Fruit fly (Drosophila melanogaster) whole organism, wandering third instar larva: Measurements from ENCODE around the gene Pgk.
A peak's percentile ranks its signal among the peaks of the same experiment; 100 is the strongest.

ENCODE experiments used
- Abd-B ChIP-seq: fragments of >200 bp; optimal IDR thresholded peaks from 2 replicates; lab custom pipeline; 2017; ENCODE audit warnings: missing biosample characterization, missing genetic modification characterization
- CG32264 ChIP-seq: fragments of 200-800 bp; sonication (Bioruptor generic); optimal IDR thresholded peaks from 2 replicates; lab custom pipeline; 2016; ENCODE audit warnings: missing biosample characterization, missing genetic modification characterization
- CG9705 ChIP-seq: fragments of 200-800 bp; sonication (Bioruptor generic); optimal IDR thresholded peaks from 2 replicates; lab custom pipeline; 2018; ENCODE audit warnings: missing biosample characterization, mild to moderate bottlenecking, missing genetic modification characterization
- CrebA ChIP-seq: fragments of 200-800 bp; sonication (Bioruptor generic); optimal IDR thresholded peaks from 2 replicates; lab custom pipeline; 2016; ENCODE audit warnings: missing biosample characterization, mild to moderate bottlenecking, missing genetic modification characterization, borderline replicate concordance
- Dfd ChIP-seq: fragments of >200 bp; optimal IDR thresholded peaks from 2 replicates; lab custom pipeline; 2017; ENCODE audit warnings: missing biosample characterization, missing genetic modification characterization
- Dif ChIP-seq: fragments of 200-275, 200-300 bp; sonication (Bioruptor generic); optimal IDR thresholded peaks from 2 replicates; lab custom pipeline; 2018; ENCODE audit warnings: missing biosample characterization, missing genetic modification characterization; ENCODE audit not compliant: partially characterized antibody
- GATAd ChIP-seq: sonication (Bioruptor generic); optimal IDR thresholded peaks from 2 replicates; lab custom pipeline; 2016; ENCODE audit warnings: missing biosample characterization, missing genetic modification characterization
- HLH106 ChIP-seq: fragments of 200-800 bp; optimal IDR thresholded peaks from 3 replicates; lab custom pipeline; 2019; ENCODE audit warnings: missing biosample characterization, mild to moderate bottlenecking, missing genetic modification characterization, moderate library complexity
- Hnf4 ChIP-seq: fragments of 200-800 bp; sonication (Bioruptor generic); optimal IDR thresholded peaks from 2 replicates; lab custom pipeline; 2016; ENCODE audit warnings: missing biosample characterization, mild to moderate bottlenecking, missing genetic modification characterization
- Hr78 ChIP-seq: fragments of >200 bp; optimal IDR thresholded peaks from 2 replicates; lab custom pipeline; 2017; ENCODE audit warnings: missing biosample characterization, missing genetic modification characterization
- Hr83 ChIP-seq: fragments of 200-300 bp; sonication (Bioruptor generic); optimal IDR thresholded peaks from 2 replicates; lab custom pipeline; 2016; ENCODE audit warnings: missing biosample characterization, mild to moderate bottlenecking, missing genetic modification characterization, moderate library complexity; ENCODE audit not compliant: poor library complexity, severe bottlenecking
- Jra ChIP-seq: sonication (Bioruptor generic); optimal IDR thresholded peaks from 2 replicates; lab custom pipeline; 2016; ENCODE audit warnings: missing biosample characterization, missing genetic modification characterization
- Mio ChIP-seq: sonication (Bioruptor generic); optimal IDR thresholded peaks from 2 replicates; lab custom pipeline; 2016; ENCODE audit warnings: missing biosample characterization, missing genetic modification characterization
- Myc ChIP-seq: fragments of >200 bp; optimal IDR thresholded peaks from 2 replicates; lab custom pipeline; 2017
- N ChIP-seq: fragments of >200 bp; optimal IDR thresholded peaks from 2 replicates; lab custom pipeline; 2018; ENCODE audit warnings: missing biosample characterization, missing external identifiers, missing genetic modification characterization
- OdsH ChIP-seq: fragments of 200-800 bp; sonication (Bioruptor generic); optimal IDR thresholded peaks from 2 replicates; lab custom pipeline; 2016; ENCODE audit warnings: missing biosample characterization, mild to moderate bottlenecking, missing genetic modification characterization
- Rel ChIP-seq, 2 experiments: fragments of 200-800 bp; sonication (Bioruptor generic) in 1 of 2; optimal IDR thresholded peaks; 2 replicates in 1 of 2; 3 replicates in 1 of 2; lab custom pipeline; 2016 to 2019; ENCODE audit warnings: mild to moderate bottlenecking in 2 of 2, missing biosample characterization in 2 of 2, missing genetic modification characterization in 2 of 2, moderate library complexity in 1 of 2
- Sp1 ChIP-seq: fragments of 200-800 bp; sonication (Bioruptor generic); optimal IDR thresholded peaks from 3 replicates; lab custom pipeline; 2019; ENCODE audit warnings: missing biosample characterization, mild to moderate bottlenecking, missing genetic modification characterization, moderate library complexity
- Vsx2 ChIP-seq: fragments of 200-300, 225-300 bp; sonication (Bioruptor generic); optimal IDR thresholded peaks from 2 replicates; lab custom pipeline; 2018; ENCODE audit warnings: missing biosample characterization, missing genetic modification characterization; ENCODE audit not compliant: partially characterized antibody
- br ChIP-seq: fragments of 200-800 bp; sonication (Bioruptor generic); optimal IDR thresholded peaks from 2 replicates; lab custom pipeline; 2016; ENCODE audit warnings: missing biosample characterization, missing genetic modification characterization
- brk ChIP-seq: fragments of 200-800 bp; sonication (Bioruptor generic); optimal IDR thresholded peaks from 2 replicates; lab custom pipeline; 2016; ENCODE audit warnings: missing biosample characterization, mild to moderate bottlenecking, missing genetic modification characterization
- dl ChIP-seq, 2 experiments: fragments of 175-275, 200-275 bp in 1 of 2; fragments of 200-275 bp in 1 of 2; sonication (Bioruptor generic); optimal IDR thresholded peaks; lab custom pipeline; 2018; ENCODE audit warnings: mild to moderate bottlenecking in 2 of 2, missing biosample characterization in 2 of 2, missing genetic modification characterization in 2 of 2, moderate library complexity in 2 of 2; ENCODE audit not compliant: partially characterized antibody in 2 of 2, insufficient read depth in 1 of 2
- dmrt93B ChIP-seq: fragments of 200-800 bp; sonication (Bioruptor generic); optimal IDR thresholded peaks from 2 replicates; lab custom pipeline; 2018; ENCODE audit warnings: missing biosample characterization, mild to moderate bottlenecking, missing genetic modification characterization
- dsf ChIP-seq: sonication (Bioruptor generic); optimal IDR thresholded peaks from 2 replicates; lab custom pipeline; 2016; ENCODE audit warnings: missing biosample characterization, missing genetic modification characterization, borderline replicate concordance
- ey ChIP-seq: fragments of 200-800 bp; sonication (Bioruptor generic); optimal IDR thresholded peaks from 2 replicates; lab custom pipeline; 2016; ENCODE audit warnings: missing biosample characterization, missing genetic modification characterization
- foxo ChIP-seq, 2 experiments: fragments of 200-800 bp; sonication (Bioruptor generic); optimal IDR thresholded peaks; 2 replicates in 1 of 2; 3 replicates in 1 of 2; lab custom pipeline; 2016 to 2017; ENCODE audit warnings: missing biosample characterization in 2 of 2, missing genetic modification characterization in 2 of 2
- fru ChIP-seq: fragments of 200-800 bp; sonication (Bioruptor generic); optimal IDR thresholded peaks from 3 replicates; lab custom pipeline; 2016; ENCODE audit warnings: missing biosample characterization, mild to moderate bottlenecking, missing genetic modification characterization
- h ChIP-seq: fragments of 200-800 bp; sonication (Bioruptor generic); optimal IDR thresholded peaks from 3 replicates; lab custom pipeline; 2016; ENCODE audit warnings: missing biosample characterization, mild to moderate bottlenecking, missing genetic modification characterization
- jim ChIP-seq: fragments of 175-275, 200-325 bp; sonication (Bioruptor generic); optimal IDR thresholded peaks from 2 replicates; lab custom pipeline; 2016; ENCODE audit warnings: missing biosample characterization, mild to moderate bottlenecking, missing genetic modification characterization
- lola ChIP-seq: fragments of >200 bp; optimal IDR thresholded peaks from 2 replicates; lab custom pipeline; 2017; ENCODE audit warnings: missing biosample characterization, missing genetic modification characterization
- pan ChIP-seq: fragments of >200 bp; optimal IDR thresholded peaks from 2 replicates; lab custom pipeline; 2017
- psq ChIP-seq: fragments of 200-800 bp; sonication (Bioruptor generic); optimal IDR thresholded peaks from 3 replicates; lab custom pipeline; 2017; ENCODE audit warnings: missing biosample characterization, mild to moderate bottlenecking, missing genetic modification characterization, moderate library complexity
- rgr ChIP-seq: fragments of 200-800 bp; sonication (Bioruptor generic); optimal IDR thresholded peaks from 3 replicates; lab custom pipeline; 2016; ENCODE audit warnings: missing biosample characterization, mild to moderate bottlenecking, missing genetic modification characterization
- sage ChIP-seq: fragments of 200-800 bp; sonication (Bioruptor generic); optimal IDR thresholded peaks from 2 replicates; lab custom pipeline; 2016; ENCODE audit warnings: missing biosample characterization, mild to moderate bottlenecking, missing genetic modification characterization
- sv ChIP-seq: fragments of 200-800 bp; sonication (Bioruptor generic); optimal IDR thresholded peaks from 3 replicates; lab custom pipeline; 2016; ENCODE audit warnings: missing biosample characterization, missing genetic modification characterization
- tai ChIP-seq: sonication (Bioruptor generic); optimal IDR thresholded peaks from 2 replicates; lab custom pipeline; 2016; ENCODE audit warnings: missing biosample characterization, missing genetic modification characterization
- usp ChIP-seq: fragments of >200 bp; optimal IDR thresholded peaks from 2 replicates; lab custom pipeline; 2017; ENCODE audit warnings: missing biosample characterization, missing genetic modification characterization
- woc ChIP-seq: sonication (Bioruptor generic); optimal IDR thresholded peaks from 2 replicates; lab custom pipeline; 2016; ENCODE audit warnings: missing biosample characterization, mild to moderate bottlenecking, missing genetic modification characterization

Pgk gene

dm6 chr2L:2748480-2749143 lies 4.3 kb downstream of the Pgk start:
- peak; percentile 94 for TF ChIP-seq Sp1 (GFP tag; lab: Kevin White, UChicago)
- peak; percentile 91 for TF ChIP-seq h (GFP tag; lab: Kevin White, UChicago)
- peak; percentile 88 for TF ChIP-seq psq (GFP tag; lab: Kevin White, UChicago)
- TF ChIP-seq dmrt93B (GFP tag; lab: Kevin White, UChicago), result peak; percentile 88
- TF ChIP-seq Jra (GFP tag; lab: Kevin White, UChicago), result peak; percentile 82
- peak; percentile 78 for TF ChIP-seq sv
- TF ChIP-seq GATAd (GFP tag; lab: Kevin White, UChicago), result no peak
- no peak for TF ChIP-seq tai (GFP tag; lab: Kevin White, UChicago)
- TF ChIP-seq dl (GFP tag; optimal IDR thresholded peaks at IDR 0.05; lab: Kevin White, UChicago; ENCODE audit: insufficient read depth in 1 of 2, partially characterized antibody in 2 of 2), result no peak
- TF ChIP-seq Vsx2 (GFP tag; lab: Kevin White, UChicago), result no peak
- peak; percentile 86 for TF ChIP-seq fru (GFP tag; lab: Kevin White, UChicago)
- peak in 1 of 2 experiments; percentile 92 for TF ChIP-seq foxo (GFP tag; optimal IDR thresholded peaks at IDR 0.05; lab: Kevin White, UChicago)
- no peak for TF ChIP-seq pan
- peak; percentile 61 for TF ChIP-seq dsf (GFP tag; lab: Kevin White, UChicago)
- no peak for TF ChIP-seq Hr78 (GFP tag; lab: Kevin White, UChicago)
- TF ChIP-seq Hnf4, result no peak
- TF ChIP-seq Hr83 (GFP tag; lab: Kevin White, UChicago), result peak; percentile 91
- TF ChIP-seq usp (GFP tag; lab: Kevin White, UChicago), result no peak
- no peak for TF ChIP-seq Dfd (GFP tag; lab: Kevin White, UChicago)
- TF ChIP-seq sage (GFP tag; lab: Kevin White, UChicago), result no peak
- no peak for TF ChIP-seq Dif (GFP tag; lab: Kevin White, UChicago)
- peak; percentile 92 for TF ChIP-seq woc (GFP tag; lab: Kevin White, UChicago)
- TF ChIP-seq CG32264, result no peak
- peak; percentile 85 for TF ChIP-seq OdsH (GFP tag; lab: Kevin White, UChicago)
- peak; percentile 85 for TF ChIP-seq br
- TF ChIP-seq N (GFP tag; lab: Kevin White, UChicago), result no peak
- no peak for TF ChIP-seq brk (GFP tag; lab: Kevin White, UChicago)
- no peak for TF ChIP-seq Abd-B (GFP tag; lab: Kevin White, UChicago)
- peak; percentile 86 for TF ChIP-seq CG9705 (GFP tag; lab: Kevin White, UChicago)
- TF ChIP-seq lola (GFP tag; lab: Kevin White, UChicago), result no peak
- peak; percentile 93 for TF ChIP-seq rgr (GFP tag; lab: Kevin White, UChicago)
- TF ChIP-seq Rel (GFP tag; optimal IDR thresholded peaks at IDR 0.05; lab: Kevin White, UChicago), result no peak
- TF ChIP-seq Rel (tag; optimal IDR thresholded peaks at IDR 0.05; lab: Kevin White, UChicago), result peak; percentile 77
- TF ChIP-seq Myc (lab: Kevin White, UChicago), result peak; percentile 79
- peak; percentile 82 for TF ChIP-seq ey (GFP tag; lab: Kevin White, UChicago)
- TF ChIP-seq HLH106, result peak; percentile 93
- TF ChIP-seq jim (GFP tag; lab: Kevin White, UChicago), result peak; percentile 46
- peak; percentile 39 for TF ChIP-seq Mio
- TF ChIP-seq CrebA (GFP tag; lab: Kevin White, UChicago), result no peak

DNA sequence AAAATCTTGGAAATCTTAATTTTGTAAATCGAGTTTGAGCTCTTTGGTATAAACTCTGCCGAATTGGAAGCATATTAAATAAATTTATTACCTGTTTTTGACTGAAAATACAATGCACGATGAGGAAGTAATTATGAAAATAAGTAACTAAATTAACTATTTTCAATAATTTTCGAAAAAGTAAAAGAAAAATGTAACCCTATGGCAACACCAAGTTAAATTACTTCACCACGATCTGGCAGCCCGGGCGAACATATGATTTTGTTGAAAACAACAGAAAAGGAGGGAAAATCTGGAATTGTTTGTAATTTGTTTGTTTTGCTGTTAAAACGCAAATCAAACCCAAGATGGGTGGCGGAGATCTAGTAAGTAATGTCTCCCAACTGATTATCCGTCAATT lies 8.0 kb downstream of the Pgk start, which contains the start of the genes CG9961 and Cwc25:
CG9961 (minus strand) TSS at position 83 of the 400 bp plus-strand sequence.
Cwc25 (plus strand) TSS at position 247 of the 400 bp plus-strand sequence.
- TF ChIP-seq foxo (GFP tag; optimal IDR thresholded peaks at IDR 0.05; lab: Kevin White, UChicago), result peak in 1 of 2 experiments; percentile 8
- no peak for TF ChIP-seq brk (GFP tag; lab: Kevin White, UChicago)
- TF ChIP-seq HLH106, result peak; percentile 22
- no peak for TF ChIP-seq CG9705 (GFP tag; lab: Kevin White, UChicago)
- no peak for TF ChIP-seq psq (GFP tag; lab: Kevin White, UChicago)
- no peak for TF ChIP-seq jim (GFP tag; lab: Kevin White, UChicago)
- TF ChIP-seq Dif (GFP tag; lab: Kevin White, UChicago), result no peak
